Worm (Caenorhabditis elegans): ENCODE results near the gene pid-5.

Gene pid-5

ce11 chrV:4168045-4168444 lies 7.6 kb upstream of the pid-5 start:
- no peak for TF ChIP-seq fkh-10 (GFP tag; optimal IDR thresholded peaks at IDR 0.05)
- no peak for TF ChIP-seq nhr-77 (tag; optimal IDR thresholded peaks at IDR 0.05)
- TF ChIP-seq aly-2 (tag; optimal IDR thresholded peaks at IDR 0.05): no peak
- TF ChIP-seq sea-2 (GFP tag; optimal IDR thresholded peaks at IDR 0.05): no peak
- TF ChIP-seq eor-1 (tag; optimal IDR thresholded peaks at IDR 0.05): no peak
- TF ChIP-seq nhr-43 (tag; optimal IDR thresholded peaks at IDR 0.05; ENCODE audit: poor library complexity, severe bottlenecking): no peak
- TF ChIP-seq nfya-1 (tag; optimal IDR thresholded peaks at IDR 0.05; ENCODE audit: insufficient read depth): peak; percentile 95

- TF ChIP-seq fos-1 (tag; optimal IDR thresholded peaks at IDR 0.05) (no peak), lin-15B (tag; optimal IDR thresholded peaks at IDR 0.05) (peak; percentile 50), ZK546.5 (tag; optimal IDR thresholded peaks at IDR 0.05) (no peak)
Observed at ce11 chrV:4169658-4170057, 6.0 kb upstream of the pid-5 start.

- TF ChIP-seq mdl-1 (tag; optimal IDR thresholded peaks at IDR 0.05) (no peak), aly-2 (tag; optimal IDR thresholded peaks at IDR 0.05) (no peak), nhr-77 (tag; optimal IDR thresholded peaks at IDR 0.05) (no peak), eor-1 (tag; optimal IDR thresholded peaks at IDR 0.05) (no peak), hmg-11 (tag; optimal IDR thresholded peaks at IDR 0.05) (no peak), elt-2 (tag; optimal IDR thresholded peaks at IDR 0.05) (no peak), tbx-2 (tag; optimal IDR thresholded peaks at IDR 0.05) (no peak), nhr-23 (tag; optimal IDR thresholded peaks at IDR 0.05) (no peak), R02D3.7 (tag; optimal IDR thresholded peaks at IDR 0.05) (no peak), elt-1 (tag; optimal IDR thresholded peaks at IDR 0.05) (no peak), daf-12 (tag; optimal IDR thresholded peaks at IDR 0.05) (no peak), zag-1 (tag; optimal IDR thresholded peaks at IDR 0.05) (no peak)
Observed at ce11 chrV:4170138-4170537, 5.5 kb upstream of the pid-5 start, which contains the start of gene Y45G5AM.7. TSS of gene Y45G5AM.7 (minus strand) at chrV:4170238.

- TF ChIP-seq nhr-76 (tag; optimal IDR thresholded peaks at IDR 0.05) (no peak), nfya-1 (tag; optimal IDR thresholded peaks at IDR 0.05; ENCODE audit: insufficient read depth) (no peak), ZK546.5 (tag; optimal IDR thresholded peaks at IDR 0.05) (no peak), fkh-2 (tag; optimal IDR thresholded peaks at IDR 0.05) (no peak)
Observed at ce11 chrV:4181272-4181671, 5.6 kb downstream of the pid-5 start.

- TF ChIP-seq lsy-12 (tag; optimal IDR thresholded peaks at IDR 0.05) (no peak), nhr-11 (tag; optimal IDR thresholded peaks at IDR 0.05) (no peak), nhr-25 (tag; optimal IDR thresholded peaks at IDR 0.05) (no peak), nhr-76 (tag; optimal IDR thresholded peaks at IDR 0.05) (no peak), nfya-1 (tag; optimal IDR thresholded peaks at IDR 0.05; ENCODE audit: insufficient read depth) (no peak), elt-1 (tag; optimal IDR thresholded peaks at IDR 0.05) (no peak), ceh-9 (tag; optimal IDR thresholded peaks at IDR 0.05) (no peak), elt-3 (tag; optimal IDR thresholded peaks at IDR 0.05) (no peak), ztf-4 (tag; optimal IDR thresholded peaks at IDR 0.05) (no peak), zag-1 (tag; optimal IDR thresholded peaks at IDR 0.05) (no peak), ama-1 (optimal IDR thresholded peaks at IDR 0.05) (no peak), nhr-67 (tag; optimal IDR thresholded peaks at IDR 0.05) (no peak), eor-1 (tag; optimal IDR thresholded peaks at IDR 0.05) (no peak)
Observed at ce11 chrV:4181727-4182126, 6.0 kb downstream of the pid-5 start.

ce11 chrV:4182546-4182945 lies 6.9 kb downstream of the pid-5 start:
- TF ChIP-seq pqm-1 (tag; optimal IDR thresholded peaks at IDR 0.05) (no peak), nhr-25 (tag; optimal IDR thresholded peaks at IDR 0.05) (no peak), egl-27 (tag; optimal IDR thresholded peaks at IDR 0.05) (no peak), tbx-2 (tag; optimal IDR thresholded peaks at IDR 0.05) (no peak), ceh-9 (tag; optimal IDR thresholded peaks at IDR 0.05) (no peak), fkh-2 (tag; optimal IDR thresholded peaks at IDR 0.05) (no peak), nhr-11 (tag; optimal IDR thresholded peaks at IDR 0.05) (no peak), zag-1 (tag; optimal IDR thresholded peaks at IDR 0.05) (no peak), nhr-12 (tag; optimal IDR thresholded peaks at IDR 0.05) (no peak), jun-1 (tag; optimal IDR thresholded peaks at IDR 0.05) (no peak), elt-1 (tag; optimal IDR thresholded peaks at IDR 0.05) (no peak), mdl-1 (tag; optimal IDR thresholded peaks at IDR 0.05) (no peak), eor-1 (tag; optimal IDR thresholded peaks at IDR 0.05) (no peak), lin-15B (tag; optimal IDR thresholded peaks at IDR 0.05) (no peak), lsy-12 (tag; optimal IDR thresholded peaks at IDR 0.05) (no peak), ceh-28 (tag; optimal IDR thresholded peaks at IDR 0.05) (no peak), mml-1 (tag; optimal IDR thresholded peaks at IDR 0.05) (no peak), lin-39 (tag; optimal IDR thresholded peaks at IDR 0.05) (no peak)
